Worm (Caenorhabditis elegans) whole organism, L4 larva: ENCODE measurements around the gene C02F5.13.
A peak's percentile ranks its signal among the peaks of the same experiment; 100 is the strongest.

Source experiments
- D1046.2 ChIP-seq: fragments of 200-800 bp; sonication (Bioruptor generic); IDR thresholded peaks from 2 replicates; pipeline ENCODE4 v1.3.6; 2022; ENCODE audit warnings: missing genetic modification characterization, missing compliant biosample characterization
- F49E8.2 ChIP-seq: sonication (generic microtip); optimal IDR thresholded peaks from 2 replicates; lab custom pipeline; 2016; ENCODE audit warnings: missing compliant biosample characterization, mild to moderate bottlenecking, missing genetic modification characterization, borderline replicate concordance
- Y48G9A.11 ChIP-seq: fragments of 200-800 bp; sonication (Bioruptor generic); IDR thresholded peaks from 2 replicates; pipeline ENCODE4 v1.3.6; 2022; ENCODE audit warnings: missing genetic modification reagents, missing genetic modification characterization, missing compliant biosample characterization
- ZK546.5 ChIP-seq, 2 experiments: sonication (generic microtip); optimal IDR thresholded peaks; 2 replicates each; lab custom pipeline; 2017; ENCODE audit warnings: missing biosample characterization in 2 of 2, missing genetic modification characterization in 2 of 2
- aha-1 ChIP-seq: fragments of 150-350 bp; peaks from one replicate; lab custom pipeline; 2014; ENCODE audit warnings: missing biosample characterization, missing genetic modification characterization
- aly-2 ChIP-seq: sonication (generic microtip); optimal IDR thresholded peaks from 2 replicates; lab custom pipeline; 2018; ENCODE audit warnings: missing biosample characterization, missing genetic modification characterization
- ama-1 ChIP-seq: fragments of 150-350 bp; optimal IDR thresholded peaks from 2 replicates; lab custom pipeline; 2014; ENCODE audit warnings: inconsistent platforms, mixed read lengths
- attf-4 ChIP-seq: sonication (generic microtip); optimal IDR thresholded peaks from 3 replicates; lab custom pipeline; 2017; ENCODE audit warnings: missing biosample characterization, missing genetic modification characterization
- ceh-20 ChIP-seq: fragments of 200-800 bp; sonication (Bioruptor generic); IDR thresholded peaks from 2 replicates; pipeline ENCODE4 v1.3.6; 2022; ENCODE audit warnings: missing genetic modification reagents, missing genetic modification characterization, missing compliant biosample characterization
- ceh-28 ChIP-seq: fragments of 150-350 bp; optimal IDR thresholded peaks from 2 replicates; lab custom pipeline; 2014; ENCODE audit warnings: missing biosample characterization, missing genetic modification reagents, missing genetic modification characterization
- ceh-32 ChIP-seq: sonication (generic microtip); optimal IDR thresholded peaks from 2 replicates; lab custom pipeline; 2016; ENCODE audit warnings: mild to moderate bottlenecking, missing genetic modification characterization, missing compliant biosample characterization; ENCODE audit not compliant: poor library complexity
- ceh-44 ChIP-seq: fragments of 200-800 bp; sonication (Bioruptor generic); IDR thresholded peaks from 2 replicates; pipeline ENCODE4 v1.3.6; 2022; ENCODE audit warnings: missing genetic modification reagents, missing genetic modification characterization, missing compliant biosample characterization
- ceh-62 ChIP-seq: sonication (generic microtip); optimal IDR thresholded peaks from 2 replicates; lab custom pipeline; 2017; ENCODE audit warnings: missing biosample characterization, missing genetic modification characterization
- cey-2 ChIP-seq: sonication (generic microtip); optimal IDR thresholded peaks from 3 replicates; lab custom pipeline; 2017; ENCODE audit warnings: missing genetic modification characterization, mild to moderate bottlenecking, missing compliant biosample characterization, antibody characterized with exemption, borderline replicate concordance; ENCODE audit not compliant: insufficient read depth
- ctbp-1 ChIP-seq: fragments of 200-800 bp; sonication (Bioruptor generic); IDR thresholded peaks from 2 replicates; pipeline ENCODE4 v1.3.6; 2022; ENCODE audit warnings: missing genetic modification reagents, missing genetic modification characterization, missing compliant biosample characterization
- daf-19 ChIP-seq: fragments of 200-800 bp; sonication (Bioruptor generic); conservative IDR thresholded peaks from 2 replicates; pipeline ENCODE4 v1.3.6; 2022; ENCODE audit warnings: missing genetic modification characterization, missing compliant biosample characterization
- dmd-6 ChIP-seq: fragments of 200-800 bp; sonication (Bioruptor generic); IDR thresholded peaks from 2 replicates; pipeline ENCODE4 v1.3.6; 2022; ENCODE audit warnings: missing genetic modification reagents, missing genetic modification characterization, missing compliant biosample characterization
- dpl-1 ChIP-seq: fragments of 150-350 bp; optimal IDR thresholded peaks from 2 replicates; lab custom pipeline; 2014; ENCODE audit warnings: missing biosample characterization, missing genetic modification reagents, missing genetic modification characterization
- fkh-10 ChIP-seq: fragments of 150-350 bp; optimal IDR thresholded peaks from 2 replicates; lab custom pipeline; 2014; ENCODE audit warnings: missing biosample characterization, missing genetic modification reagents, missing genetic modification characterization
- gei-8 ChIP-seq: fragments of 200-800 bp; sonication (Bioruptor generic); optimal IDR thresholded peaks from 2 replicates; lab custom pipeline; 2018; ENCODE audit warnings: mild to moderate bottlenecking, missing genetic modification characterization, missing compliant biosample characterization
- hlh-11 ChIP-seq: fragments of 200-800 bp; sonication (Bioruptor generic); optimal IDR thresholded peaks from 2 replicates; lab custom pipeline; 2018; ENCODE audit warnings: mild to moderate bottlenecking, missing genetic modification characterization, missing compliant biosample characterization
- hlh-30 ChIP-seq: sonication (generic microtip); optimal IDR thresholded peaks from 2 replicates; lab custom pipeline; 2017; ENCODE audit warnings: antibody characterized with exemption, mild to moderate bottlenecking, missing genetic modification characterization, missing compliant biosample characterization; ENCODE audit not compliant: insufficient read depth
- hmg-1.1 ChIP-seq: fragments of 200-800 bp; sonication (Bioruptor generic); IDR thresholded peaks from 2 replicates; pipeline ENCODE4 v1.3.6; 2022; ENCODE audit warnings: missing genetic modification reagents, missing genetic modification characterization, missing compliant biosample characterization
- lin-29 ChIP-seq: fragments of 200-800 bp; sonication (Bioruptor generic); IDR thresholded peaks from 2 replicates; pipeline ENCODE4 v1.3.6; 2022; ENCODE audit warnings: missing genetic modification reagents, missing genetic modification characterization, missing compliant biosample characterization
- lin-39 ChIP-seq: fragments of 150-350 bp; optimal IDR thresholded peaks from 2 replicates; lab custom pipeline; 2014; ENCODE audit warnings: missing biosample characterization, missing genetic modification reagents, missing genetic modification characterization
- lir-3 ChIP-seq: sonication (generic microtip); optimal IDR thresholded peaks from 2 replicates; lab custom pipeline; 2016; ENCODE audit warnings: mild to moderate bottlenecking, missing genetic modification characterization, missing compliant biosample characterization
- lsy-2 ChIP-seq, 2 experiments: fragments of 150-350 bp in 1 of 2; sonication (generic microtip) in 1 of 2; optimal IDR thresholded peaks; 2 replicates each; lab custom pipeline; 2014 to 2017; ENCODE audit warnings: missing biosample characterization in 2 of 2, missing genetic modification characterization in 2 of 2
- nhr-10 ChIP-seq: fragments of 150-350 bp; optimal IDR thresholded peaks from 2 replicates; lab custom pipeline; 2014; ENCODE audit warnings: missing biosample characterization, missing genetic modification characterization
- nhr-11 ChIP-seq: fragments of 150-350 bp; optimal IDR thresholded peaks from 2 replicates; lab custom pipeline; 2014; ENCODE audit warnings: missing biosample characterization, missing genetic modification characterization
- nhr-237 ChIP-seq: sonication (generic microtip); optimal IDR thresholded peaks from 2 replicates; lab custom pipeline; 2017; ENCODE audit warnings: missing biosample characterization, missing genetic modification characterization
- nhr-28 ChIP-seq: fragments of 150-350 bp; optimal IDR thresholded peaks from 2 replicates; lab custom pipeline; 2014; ENCODE audit warnings: missing biosample characterization, missing genetic modification characterization
- nhr-76 ChIP-seq: fragments of 150-350 bp; optimal IDR thresholded peaks from 2 replicates; lab custom pipeline; 2014; ENCODE audit warnings: missing biosample characterization, missing genetic modification characterization
- nhr-77 ChIP-seq: fragments of 150-350 bp; optimal IDR thresholded peaks from 2 replicates; lab custom pipeline; 2014; ENCODE audit warnings: missing biosample characterization, missing genetic modification characterization
- rbr-2 ChIP-seq: sonication (generic microtip); optimal IDR thresholded peaks from 2 replicates; lab custom pipeline; 2016; ENCODE audit warnings: missing genotype, missing genetic modification characterization, missing compliant biosample characterization
- saeg-2 ChIP-seq: fragments of 200-800 bp; sonication (Bioruptor generic); IDR thresholded peaks from 2 replicates; pipeline ENCODE4 v1.3.6; 2022; ENCODE audit warnings: missing genetic modification reagents, missing genetic modification characterization, missing compliant biosample characterization
- snpc-1.2 ChIP-seq: fragments of 200-800 bp; sonication (Bioruptor generic); IDR thresholded peaks from 2 replicates; pipeline ENCODE4 v1.3.6; 2022; ENCODE audit warnings: missing genetic modification reagents, missing genetic modification characterization, missing compliant biosample characterization
- unc-39 ChIP-seq: sonication (generic microtip); optimal IDR thresholded peaks from 2 replicates; lab custom pipeline; 2017; ENCODE audit warnings: missing biosample characterization, missing genetic modification characterization
- unc-62 ChIP-seq, 3 experiments: fragments of 150-350 bp in 1 of 3; sonication (generic microtip); optimal IDR thresholded peaks in 2 of 3; peaks in 1 of 3; 1 replicate in 1 of 3; 2 replicates in 2 of 3; lab custom pipeline; 2014 to 2017; ENCODE audit warnings: missing biosample characterization in 3 of 3, missing genetic modification characterization in 3 of 3, missing genetic modification reagents in 3 of 3, missing genotype in 1 of 3
- vab-7 ChIP-seq: fragments of 200-800 bp; sonication (Bioruptor generic); IDR thresholded peaks from 2 replicates; pipeline ENCODE4 v1.3.6; 2022; ENCODE audit warnings: missing genetic modification reagents, missing genetic modification characterization, missing compliant biosample characterization
- zfp-2 ChIP-seq: sonication (generic microtip); optimal IDR thresholded peaks from 2 replicates; lab custom pipeline; 2016; ENCODE audit warnings: mild to moderate bottlenecking, missing genetic modification characterization, missing compliant biosample characterization
- zip-11 ChIP-seq: fragments of 200-800 bp; sonication (Bioruptor generic); IDR thresholded peaks from 2 replicates; pipeline ENCODE4 v1.3.6; 2022; ENCODE audit warnings: missing genetic modification characterization, missing compliant biosample characterization
- ztf-7 ChIP-seq: fragments of 150-350 bp; optimal IDR thresholded peaks from 2 replicates; lab custom pipeline; 2014; ENCODE audit warnings: missing biosample characterization, missing genetic modification characterization

C02F5.13 gene

DNA sequence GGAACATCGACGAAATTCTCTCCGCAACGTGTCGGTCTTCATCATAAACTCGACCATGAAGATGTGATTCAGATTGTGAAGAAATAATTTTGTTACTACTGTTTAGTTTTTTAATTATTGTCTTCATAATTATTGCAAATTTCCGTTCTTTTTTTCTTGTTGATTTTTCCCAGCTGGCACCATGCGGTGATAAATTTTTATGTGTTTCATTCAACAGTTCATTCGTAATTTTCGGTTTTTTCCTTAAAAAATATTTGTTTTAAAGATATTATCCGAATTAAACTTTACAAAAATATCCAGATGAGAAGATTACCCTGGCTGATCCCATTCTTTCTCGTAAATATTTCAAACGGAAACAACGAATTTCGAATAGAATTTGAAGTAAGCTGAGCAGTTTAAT, at the start of gene C02F5.13:
TSS of gene C02F5.13 (plus strand) at position 301 of the 400 bp plus-strand sequence.
- TF ChIP-seq gei-8 (GFP tag; lab: Kevin White, UChicago): no peak
- no peak for TF ChIP-seq nhr-77
- no peak for TF ChIP-seq attf-4 (tag; lab: Kevin White, UChicago)
- no peak for TF ChIP-seq unc-39 (tag; lab: Kevin White, UChicago)
- TF ChIP-seq Y48G9A.11: no peak
- TF ChIP-seq nhr-10 (tag; lab: Kevin White, UChicago): no peak
- TF ChIP-seq snpc-1.2 (GFP tag; lab: Robert Waterston, UW): no peak
- TF ChIP-seq ctbp-1: no peak

- TF ChIP-seq unc-62 (GFP tag; optimal IDR thresholded peaks at IDR 0.05 in 1 of 2; lab: Kevin White, UChicago): peak in 1 of 2 experiments; percentile 93
- TF ChIP-seq unc-62 (tag; optimal IDR thresholded peaks at IDR 0.05; lab: Kevin White, UChicago): no peak
- TF ChIP-seq aly-2 (tag; lab: Kevin White, UChicago): no peak
- peak; percentile 49 for TF ChIP-seq aha-1 (tag; lab: Kevin White, UChicago)
- TF ChIP-seq cey-2: no peak
- TF ChIP-seq, all 104 proteins: peak for 2
These were observed 48.1 kb upstream of the C02F5.13 start for ce11 chrIII:8199060-8199459.

DNA sequence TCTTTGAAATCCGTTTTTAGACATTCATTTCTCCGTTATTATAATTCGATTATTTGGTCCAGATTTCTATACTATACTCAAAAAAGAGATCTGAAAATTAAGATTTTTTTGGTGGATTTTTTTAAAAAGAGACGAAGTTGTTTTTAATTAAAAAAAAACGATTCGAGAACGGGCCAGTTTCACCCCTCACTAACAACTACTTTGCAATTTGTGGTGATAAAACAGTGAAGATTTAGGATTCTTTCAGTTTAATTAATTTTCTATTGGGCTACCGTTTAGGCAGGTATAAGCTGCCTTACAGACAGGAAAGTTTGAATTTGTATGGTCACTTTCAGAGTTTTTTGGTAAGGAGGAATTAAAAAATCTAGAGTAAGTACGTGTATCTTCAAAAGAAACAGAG, 46.0 kb upstream of the C02F5.13 start, which contains the start of gene unc-36:
TSS of gene unc-36 (minus strand) at position 101 of the 400 bp plus-strand sequence.
- TF ChIP-seq dpl-1 (GFP tag; lab: Kevin White, UChicago) (no peak), lsy-2 (tag; optimal IDR thresholded peaks at IDR 0.05; lab: Kevin White, UChicago) (no peak), daf-19 (GFP tag; lab: Robert Waterston, UW) (no peak), lin-39 (tag; lab: Kevin White, UChicago) (no peak), ama-1 (lab: Kevin White, UChicago) (no peak), ceh-32 (no peak), ZK546.5 (tag; optimal IDR thresholded peaks at IDR 0.05; lab: Kevin White, UChicago) (no peak), hlh-30 (tag; lab: Kevin White, UChicago) (no peak), zip-11 (GFP tag; lab: Robert Waterston, UW) (no peak), ceh-62 (tag; lab: Kevin White, UChicago) (no peak), ztf-7 (tag; lab: Kevin White, UChicago) (no peak), nhr-10 (tag; lab: Kevin White, UChicago) (no peak)

DNA sequence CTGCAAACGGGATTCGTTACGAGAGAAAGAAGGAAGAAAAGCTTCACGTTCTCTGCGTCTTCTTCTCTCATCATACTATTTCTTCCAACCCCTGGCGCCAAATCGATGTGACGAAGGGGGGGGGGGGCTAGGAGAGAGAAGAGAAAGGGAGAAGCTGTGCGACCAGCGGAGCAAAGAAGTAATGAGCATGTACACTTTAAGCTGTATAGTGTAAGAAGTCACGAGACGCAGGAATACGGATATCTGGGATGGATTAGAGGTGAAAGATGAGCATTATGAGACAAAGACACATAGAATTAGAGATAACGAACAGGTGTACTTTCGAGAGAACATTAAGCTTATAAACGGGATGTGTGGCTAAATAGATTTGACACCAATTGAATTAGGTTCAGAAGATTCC, 45.4 kb upstream of the C02F5.13 start:
- TF ChIP-seq hlh-30 (tag; lab: Kevin White, UChicago) (peak; percentile 66), nhr-11 (peak; percentile 45), Y48G9A.11 (no peak), dpl-1 (GFP tag; lab: Kevin White, UChicago) (peak; percentile 6), unc-62 (GFP tag; optimal IDR thresholded peaks at IDR 0.05 in 1 of 2; lab: Kevin White, UChicago) (peak in 1 of 2 experiments; percentile 28), unc-62 (tag; optimal IDR thresholded peaks at IDR 0.05; lab: Kevin White, UChicago) (no peak), ceh-44 (GFP tag; lab: Robert Waterston, UW) (no peak), lin-29 (GFP tag; lab: Robert Waterston, UW) (no peak), lir-3 (tag; lab: Kevin White, UChicago) (no peak), nhr-28 (tag; lab: Kevin White, UChicago) (no peak), hlh-11 (tag; lab: Kevin White, UChicago) (no peak), ceh-20 (GFP tag; lab: Robert Waterston, UW) (0 out of 2 replicates have a peak, but pooled peaks have one; percentile 10), saeg-2 (GFP tag; lab: Robert Waterston, UW) (no peak), D1046.2 (GFP tag; lab: Robert Waterston, UW) (no peak), F49E8.2 (no peak), daf-19 (GFP tag; lab: Robert Waterston, UW) (no peak), dmd-6 (GFP tag; lab: Robert Waterston, UW) (0 out of 2 replicates have a peak, but pooled peaks have one; percentile 8), fkh-10 (GFP tag; lab: Kevin White, UChicago) (peak; percentile 45), rbr-2 (peak; percentile 63), gei-8 (GFP tag; lab: Kevin White, UChicago) (no peak), zfp-2 (tag; lab: Kevin White, UChicago) (no peak), nhr-237 (tag; lab: Kevin White, UChicago) (no peak), hmg-1.1 (no peak), vab-7 (0 out of 2 replicates have a peak, but pooled peaks have one; percentile 35), lsy-2 (tag; optimal IDR thresholded peaks at IDR 0.05; lab: Kevin White, UChicago) (peak in 1 of 2 experiments; percentile 46), ceh-32 (no peak), ceh-28 (tag; lab: Kevin White, UChicago) (peak; percentile 22), nhr-76 (tag; lab: Kevin White, UChicago) (no peak), ctbp-1 (peak; percentile 28; the same call in 1 of the 2 replicates)
